Worm (Caenorhabditis elegans) whole organism, early embryonic: ENCODE data around the gene mmaa-1.
A peak's percentile ranks its signal among the peaks of the same experiment; 100 is the strongest.

ENCODE experiments used
- F13C5.2 ChIP-seq: sonication (generic microtip); optimal IDR thresholded peaks from 2 replicates; lab custom pipeline; 2017; ENCODE audit warnings: mild to moderate bottlenecking, missing genetic modification characterization, inconsistent platforms, missing compliant biosample characterization
- ama-1 ChIP-seq: fragments of 150-350 bp; optimal IDR thresholded peaks from 2 replicates; lab custom pipeline; 2014
- ceh-13 ChIP-seq: fragments of 200-800 bp; sonication (Bioruptor generic); optimal IDR thresholded peaks from 2 replicates; lab custom pipeline; 2018; ENCODE audit warnings: mild to moderate bottlenecking, missing genetic modification characterization, missing compliant biosample characterization
- pes-1 ChIP-seq: fragments of 200-800 bp; sonication (Bioruptor generic); IDR thresholded peaks from 2 replicates; pipeline ENCODE4 v1.3.6; 2022; ENCODE audit warnings: missing genetic modification reagents, missing genetic modification characterization, missing compliant biosample characterization

DNA sequence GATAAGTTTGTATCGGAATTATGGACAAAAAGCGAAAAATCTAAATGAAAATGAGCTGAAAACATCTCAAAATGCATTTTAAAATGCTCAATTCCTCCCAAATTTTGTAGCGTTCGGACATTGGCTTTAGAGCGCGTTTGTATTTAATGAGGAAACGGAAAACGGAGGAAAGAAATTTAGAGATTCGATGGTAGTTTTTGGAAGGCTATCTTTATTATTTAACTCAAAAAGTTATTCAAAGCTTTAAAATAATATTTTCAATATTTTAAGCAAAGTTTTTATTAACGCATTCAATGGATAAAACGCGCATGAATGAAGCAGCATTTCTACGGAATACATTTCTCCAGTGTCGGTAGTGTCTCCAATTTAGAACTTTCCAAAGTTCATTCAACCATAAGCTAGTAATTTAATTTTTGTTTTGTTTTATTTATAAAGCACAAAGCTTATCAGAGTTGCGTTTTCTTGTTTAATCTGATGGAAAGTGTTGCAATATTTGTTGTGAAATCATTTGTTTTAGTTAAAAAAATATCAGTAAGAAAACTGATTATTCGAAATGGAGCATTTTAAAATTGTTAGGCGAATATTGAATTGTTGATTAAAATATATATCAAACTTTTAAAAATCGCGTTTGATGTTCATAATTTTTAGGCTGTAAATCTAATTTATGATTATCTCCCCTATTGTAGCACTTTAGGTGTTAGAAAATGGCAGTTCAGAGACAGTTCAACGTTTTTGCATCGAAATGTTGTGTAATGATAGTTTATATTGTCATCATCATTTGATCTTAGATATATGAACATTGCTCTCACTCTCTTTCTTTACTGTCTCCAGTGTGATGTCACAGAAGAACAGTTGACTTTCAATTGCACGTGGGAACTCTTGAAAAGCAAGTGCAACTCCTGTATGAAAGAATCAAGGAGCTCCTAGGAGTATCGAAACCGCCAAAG, 28.1 kb downstream of the mmaa-1 start:
- peak; percentile 5 for TF ChIP-seq ceh-13 (GFP tag; lab: Kevin White, UChicago)
- no peak for TF ChIP-seq F13C5.2 (tag; lab: Kevin White, UChicago)
- TF ChIP-seq ama-1, result no peak
- TF ChIP-seq pes-1 (GFP tag; lab: Robert Waterston, UW), result no peak
